Fruit fly (Drosophila melanogaster): ENCODE results near the gene CG3407.

Gene CG3407

DNA sequence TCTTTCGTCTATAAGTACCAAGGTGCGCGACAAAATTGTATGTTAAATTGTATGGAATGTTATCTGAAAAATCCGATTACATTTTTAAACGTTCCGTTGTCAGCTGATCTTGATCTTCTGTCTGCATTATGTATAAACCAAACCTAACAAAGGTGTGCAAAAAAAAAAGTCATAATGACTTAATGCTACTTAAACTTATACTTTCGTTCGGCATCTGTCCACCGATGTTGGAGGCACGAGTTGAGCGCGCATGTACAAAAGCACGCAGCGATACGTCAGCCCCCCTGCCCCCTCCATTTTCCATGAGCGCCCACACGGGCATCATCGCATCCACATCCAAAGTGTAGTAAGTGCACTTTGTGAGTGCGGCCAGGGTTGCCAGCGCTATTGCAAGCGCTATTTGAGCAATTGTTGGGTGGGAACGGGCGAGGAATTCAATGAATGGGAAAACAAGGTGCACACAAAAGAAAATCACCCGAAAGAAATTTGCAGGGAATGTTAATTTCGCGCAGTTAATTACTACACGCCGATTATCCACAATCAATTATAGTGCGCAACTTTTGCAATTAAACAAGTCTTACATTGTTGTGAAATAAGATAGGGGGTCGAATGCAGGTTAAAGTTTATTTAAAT, 8.5 kb downstream of the CG3407 start (continued):
- TF ChIP-seq H2.0 (GFP tag; IDR thresholded peaks at IDR 0.05) (peak; percentile 97), pzg (GFP tag; optimal IDR thresholded peaks at IDR 0.05) (peak; percentile 30), CG15269 (tag; optimal IDR thresholded peaks at IDR 0.05) (peak; percentile 99), CG8290 (GFP tag; optimal IDR thresholded peaks at IDR 0.05) (peak; percentile 92), CG8290 (tag; optimal IDR thresholded peaks at IDR 0.05) (peak; percentile 91 to 99), HLH3B (GFP tag; IDR thresholded peaks at IDR 0.05) (peak; percentile 98), BEAF-32 (GFP tag; optimal IDR thresholded peaks at IDR 0.05) (peak; percentile 31), insv (GFP tag; optimal IDR thresholded peaks at IDR 0.05) (peak; percentile 43 to 71), CG12659 (GFP tag; optimal IDR thresholded peaks at IDR 0.05) (peak; percentile 98), CG31224 (GFP tag; IDR thresholded peaks at IDR 0.05) (peak; percentile 94), CG7745 (tag; optimal IDR thresholded peaks at IDR 0.05) (peak; percentile 84), CG17612 (GFP tag; IDR thresholded peaks at IDR 0.05) (peak; percentile 94), mld (GFP tag; IDR thresholded peaks at IDR 0.05; ENCODE audit: partially characterized antibody) (no peak), salm (tag; optimal IDR thresholded peaks at IDR 0.05) (peak; percentile 99), Dek (tag; optimal IDR thresholded peaks at IDR 0.05) (peak; percentile 97), luna (GFP tag; optimal IDR thresholded peaks at IDR 0.05) (peak; percentile 88), z (GFP tag; IDR thresholded peaks at IDR 0.05) (peak; percentile 70; the same call in 2 of the 3 replicates), CG11560 (tag; IDR thresholded peaks at IDR 0.05) (peak; percentile 89), HLH54F (GFP tag; optimal IDR thresholded peaks at IDR 0.05) (peak; percentile 96), CG13894 (tag; optimal IDR thresholded peaks at IDR 0.05) (peak; percentile 97), Hand (GFP tag; optimal IDR thresholded peaks at IDR 0.05) (peak; percentile 94), CG12104 (GFP tag; optimal IDR thresholded peaks at IDR 0.05) (peak; percentile 96), dmrt99B (tag; optimal IDR thresholded peaks at IDR 0.05) (peak; percentile 99), CG2889 (GFP tag; IDR thresholded peaks at IDR 0.05) (peak; percentile 89), CG2678 (tag; optimal IDR thresholded peaks at IDR 0.05) (peak; percentile 99), CG2875 (GFP tag; optimal IDR thresholded peaks at IDR 0.05) (peak; percentile 98), tin (GFP tag; optimal IDR thresholded peaks at IDR 0.05) (peak; percentile 97), Drgx (GFP tag; IDR thresholded peaks at IDR 0.05) (peak; percentile 100), lab (GFP tag; optimal IDR thresholded peaks at IDR 0.05) (peak; percentile 99), CG30403 (GFP tag; optimal IDR thresholded peaks at IDR 0.05) (peak; percentile 97), E2f1 (GFP tag; IDR thresholded peaks at IDR 0.05) (peak; percentile 98), CHES-1-like (GFP tag; optimal IDR thresholded peaks at IDR 0.05) (peak; percentile 98), CG14667 (GFP tag; IDR thresholded peaks at IDR 0.05) (peak; percentile 97), ems (GFP tag; optimal IDR thresholded peaks at IDR 0.05) (peak; percentile 98), ranshi (GFP tag; IDR thresholded peaks at IDR 0.05) (peak; percentile 98), unpg (GFP tag; optimal IDR thresholded peaks at IDR 0.05) (peak; percentile 99), CG13123 (GFP tag; optimal IDR thresholded peaks at IDR 0.05) (peak; percentile 92), Ravus (GFP tag; IDR thresholded peaks at IDR 0.05) (peak; percentile 93), dmrt11E (tag; optimal IDR thresholded peaks at IDR 0.05) (peak; percentile 93), CrebB (tag; optimal IDR thresholded peaks at IDR 0.05) (peak; percentile 98), Fer2 (tag; optimal IDR thresholded peaks at IDR 0.05) (peak; percentile 96), CG11093 (GFP tag; IDR thresholded peaks at IDR 0.05) (peak; percentile 95), inv (GFP tag; IDR thresholded peaks at IDR 0.05; ENCODE audit: partially characterized antibody) (no peak), ac (GFP tag; optimal IDR thresholded peaks at IDR 0.05) (peak; percentile 87), Gug (GFP tag; IDR thresholded peaks at IDR 0.05) (peak; percentile 97), ftz-f1 (GFP tag; optimal IDR thresholded peaks at IDR 0.05) (peak; percentile 61), pb (GFP tag; optimal IDR thresholded peaks at IDR 0.05) (peak; percentile 98), sob (GFP tag; IDR thresholded peaks at IDR 0.05) (peak; percentile 97), pros (GFP tag; optimal IDR thresholded peaks at IDR 0.05) (peak; percentile 78), CG7928 (GFP tag; optimal IDR thresholded peaks at IDR 0.05) (peak; percentile 77)

All from whole organism, embryonic.